Worm (Caenorhabditis elegans) whole organism, L1 larva: ENCODE results near the gene W09G12.7.

Experiments
- alr-1 ChIP-seq: fragments of 200-800 bp; sonication (Bioruptor generic); optimal IDR thresholded peaks from 2 replicates; lab custom pipeline; 2018; ENCODE audit warnings: borderline replicate concordance, mild to moderate bottlenecking, missing genetic modification characterization, missing compliant biosample characterization
- dpl-1 ChIP-seq, 3 experiments: fragments of 150-350 bp in 2 of 3; sonication (generic microtip) in 1 of 3; optimal IDR thresholded peaks; 2 replicates each; lab custom pipeline; 2014 to 2017; ENCODE audit warnings: missing biosample characterization in 3 of 3, missing genetic modification characterization in 3 of 3, missing genetic modification reagents in 3 of 3
- mep-1 ChIP-seq: fragments of 150-350 bp; optimal IDR thresholded peaks from 2 replicates; lab custom pipeline; 2014; ENCODE audit warnings: missing biosample characterization, missing genetic modification characterization
- nhr-28 ChIP-seq: fragments of 150-350 bp; optimal IDR thresholded peaks from 2 replicates; lab custom pipeline; 2014; ENCODE audit warnings: missing biosample characterization, missing genetic modification characterization
- nhr-76 ChIP-seq: sonication (generic microtip); optimal IDR thresholded peaks from 2 replicates; lab custom pipeline; 2017; ENCODE audit warnings: missing biosample characterization, missing genetic modification characterization
- nhr-90 ChIP-seq: sonication (generic microtip); optimal IDR thresholded peaks from 2 replicates; lab custom pipeline; 2016; ENCODE audit warnings: mild to moderate bottlenecking, missing genetic modification characterization, missing compliant biosample characterization; ENCODE audit not compliant: poor library complexity

DNA sequence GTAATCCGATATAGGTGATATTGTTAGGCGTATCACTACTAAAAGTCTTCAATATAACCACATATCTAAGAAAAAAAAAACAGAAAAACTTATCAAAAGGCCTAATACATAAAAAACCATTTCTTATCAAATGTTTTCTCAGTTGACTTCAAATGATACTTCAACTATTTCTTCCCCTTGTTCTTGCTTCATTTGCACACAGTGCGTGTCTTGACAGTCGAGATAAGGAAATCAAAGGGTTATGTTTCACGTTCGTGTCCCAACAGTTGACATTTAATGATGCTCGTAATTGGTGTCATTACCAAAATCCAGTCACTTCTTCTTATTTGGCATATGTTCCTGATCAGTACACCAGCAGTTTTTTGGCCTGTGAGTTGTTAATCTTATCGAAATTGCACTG is 37.8 kb downstream of the W09G12.7 start, which contains the start of gene clec-170:
- TF ChIP-seq nhr-90 (tag; lab: Kevin White, UChicago) (no peak), nhr-76 (tag; lab: Kevin White, UChicago) (no peak), dpl-1 (GFP tag; optimal IDR thresholded peaks at IDR 0.05; lab: Kevin White, UChicago) (no peak), mep-1 (tag; lab: Kevin White, UChicago) (no peak), alr-1 (tag; lab: Kevin White, UChicago) (no peak), nhr-28 (no peak)
